Fruit fly (Drosophila melanogaster) Kc167 (cell line): ENCODE data around the gene His3.3B.

Experiments used
- Myc ChIP-seq: fragments of >200 bp; optimal IDR thresholded peaks from 2 replicates; lab custom pipeline; 2017; ENCODE audit warnings: missing external identifiers
- Sin3A ChIP-seq: fragments of >200 bp; optimal IDR thresholded peaks from 2 replicates; lab custom pipeline; 2018; ENCODE audit warnings: missing external identifiers
- insv ChIP-seq: fragments of >200 bp; optimal IDR thresholded peaks from 3 replicates; lab custom pipeline; 2018; ENCODE audit warnings: missing external identifiers

DNA sequence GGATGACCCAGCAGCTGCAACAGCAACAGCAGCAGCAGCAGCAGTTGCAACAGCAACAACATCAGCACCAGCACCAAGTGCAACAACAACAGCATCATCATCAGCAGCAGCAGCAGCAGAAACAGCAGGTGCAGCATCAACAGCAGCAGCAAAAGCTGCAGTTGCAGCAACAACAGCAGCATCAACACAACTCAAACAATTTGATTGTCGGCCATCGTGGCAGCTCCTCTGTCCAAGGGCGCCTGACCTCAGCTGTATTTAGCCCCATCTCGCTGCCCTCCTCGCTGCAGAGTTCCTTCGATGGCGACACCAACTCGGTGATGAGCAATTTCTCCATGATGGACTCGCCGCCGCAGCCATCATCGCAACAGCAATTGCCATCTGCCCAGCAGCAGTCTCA is 11.8 kb upstream of the His3.3B start:
- no peak for TF ChIP-seq insv
- TF ChIP-seq Myc (lab: Kevin White, UChicago) = no peak
- TF ChIP-seq Sin3A (lab: Kevin White, UChicago) = no peak
